Worm (Caenorhabditis elegans) whole organism, L4 larva: Measurements from ENCODE around the gene H14A12.3.

Experiments
- D1046.2 ChIP-seq: fragments of 200-800 bp; sonication (Bioruptor generic); IDR thresholded peaks from 2 replicates; pipeline ENCODE4 v1.3.6; 2022; ENCODE audit warnings: missing genetic modification characterization, missing compliant biosample characterization
- F10B5.3 ChIP-seq: sonication (generic microtip); optimal IDR thresholded peaks from 2 replicates; lab custom pipeline; 2016; ENCODE audit warnings: mild to moderate bottlenecking, missing genetic modification characterization, missing compliant biosample characterization
- F37D6.2 ChIP-seq: sonication (generic microtip); optimal IDR thresholded peaks from 2 replicates; lab custom pipeline; 2016; ENCODE audit warnings: mild to moderate bottlenecking, missing genetic modification characterization, missing compliant biosample characterization
- F49E8.2 ChIP-seq: sonication (generic microtip); optimal IDR thresholded peaks from 2 replicates; lab custom pipeline; 2016; ENCODE audit warnings: missing compliant biosample characterization, mild to moderate bottlenecking, missing genetic modification characterization, borderline replicate concordance
- T26A8.4 ChIP-seq: fragments of 200-800 bp; sonication (Bioruptor generic); IDR thresholded peaks from 2 replicates; pipeline ENCODE4 v1.3.6; 2022; ENCODE audit warnings: missing genetic modification characterization, missing compliant biosample characterization
- Y105C5A.15 ChIP-seq: fragments of 200-800 bp; sonication (Bioruptor generic); IDR thresholded peaks from 2 replicates; pipeline ENCODE4 v1.3.6; 2022; ENCODE audit warnings: missing genetic modification characterization, missing compliant biosample characterization
- Y5F2A.4 ChIP-seq: fragments of 200-800 bp; sonication (Bioruptor generic); optimal IDR thresholded peaks from 2 replicates; lab custom pipeline; 2018; ENCODE audit warnings: mild to moderate bottlenecking, missing genetic modification characterization, missing compliant biosample characterization
- Y75B8A.6 ChIP-seq: fragments of 200-800 bp; sonication (Bioruptor generic); IDR thresholded peaks from 2 replicates; pipeline ENCODE4 v1.3.6; 2022; ENCODE audit warnings: missing genetic modification reagents, missing genetic modification characterization, missing compliant biosample characterization
- aha-1 ChIP-seq: fragments of 150-350 bp; peaks from one replicate; lab custom pipeline; 2014; ENCODE audit warnings: missing biosample characterization, missing genetic modification characterization
- ama-1 ChIP-seq: fragments of 150-350 bp; optimal IDR thresholded peaks from 2 replicates; lab custom pipeline; 2014; ENCODE audit warnings: inconsistent platforms, mixed read lengths
- arid-1 ChIP-seq: fragments of 200-800 bp; sonication (Bioruptor generic); conservative IDR thresholded peaks from 2 replicates; pipeline ENCODE4 v1.3.6; 2022; ENCODE audit warnings: missing genetic modification reagents, missing genetic modification characterization, missing compliant biosample characterization
- daf-19 ChIP-seq: fragments of 200-800 bp; sonication (Bioruptor generic); conservative IDR thresholded peaks from 2 replicates; pipeline ENCODE4 v1.3.6; 2022; ENCODE audit warnings: missing genetic modification characterization, missing compliant biosample characterization
- dmd-8 ChIP-seq: fragments of 200-800 bp; sonication (Bioruptor generic); IDR thresholded peaks from 2 replicates; pipeline ENCODE4 v1.3.6; 2022; ENCODE audit warnings: missing genetic modification characterization, missing compliant biosample characterization
- duxl-1 ChIP-seq: sonication (generic microtip); optimal IDR thresholded peaks from 2 replicates; lab custom pipeline; 2016; ENCODE audit warnings: mild to moderate bottlenecking, missing genetic modification characterization, moderate library complexity, missing compliant biosample characterization; ENCODE audit not compliant: poor library complexity
- egl-27 ChIP-seq: sonication (generic microtip); optimal IDR thresholded peaks from 3 replicates; lab custom pipeline; 2017; ENCODE audit warnings: missing biosample characterization, missing genetic modification reagents, missing genetic modification characterization
- egl-43 ChIP-seq: fragments of 200-800 bp; sonication (Bioruptor generic); IDR thresholded peaks from 2 replicates; pipeline ENCODE4 v1.3.6; 2022; ENCODE audit warnings: missing genetic modification reagents, missing genetic modification characterization, missing compliant biosample characterization
- fkh-10 ChIP-seq: fragments of 150-350 bp; optimal IDR thresholded peaks from 2 replicates; lab custom pipeline; 2014; ENCODE audit warnings: missing biosample characterization, missing genetic modification reagents, missing genetic modification characterization
- gei-8 ChIP-seq: fragments of 200-800 bp; sonication (Bioruptor generic); optimal IDR thresholded peaks from 2 replicates; lab custom pipeline; 2018; ENCODE audit warnings: mild to moderate bottlenecking, missing genetic modification characterization, missing compliant biosample characterization
- hlh-11 ChIP-seq: fragments of 200-800 bp; sonication (Bioruptor generic); optimal IDR thresholded peaks from 2 replicates; lab custom pipeline; 2018; ENCODE audit warnings: mild to moderate bottlenecking, missing genetic modification characterization, missing compliant biosample characterization
- hmg-1.1 ChIP-seq: fragments of 200-800 bp; sonication (Bioruptor generic); IDR thresholded peaks from 2 replicates; pipeline ENCODE4 v1.3.6; 2022; ENCODE audit warnings: missing genetic modification reagents, missing genetic modification characterization, missing compliant biosample characterization
- jun-1 ChIP-seq: fragments of 150-350 bp; optimal IDR thresholded peaks from 2 replicates; lab custom pipeline; 2014; ENCODE audit warnings: missing biosample characterization, missing genetic modification reagents, missing genetic modification characterization
- lim-7 ChIP-seq: fragments of 200-800 bp; sonication (Bioruptor generic); IDR thresholded peaks from 2 replicates; pipeline ENCODE4 v1.3.6; 2022; ENCODE audit warnings: missing genetic modification characterization, missing compliant biosample characterization
- lin-1 ChIP-seq: fragments of 200-800 bp; sonication (Bioruptor generic); IDR thresholded peaks from 2 replicates; pipeline ENCODE4 v1.3.6; 2022; ENCODE audit warnings: missing genetic modification reagents, missing genetic modification characterization, missing compliant biosample characterization
- lin-38 ChIP-seq: fragments of 200-800 bp; sonication (Bioruptor generic); IDR thresholded peaks from 2 replicates; pipeline ENCODE4 v1.3.6; 2022; ENCODE audit warnings: missing genetic modification reagents, missing genetic modification characterization, missing compliant biosample characterization
- lin-39 ChIP-seq: fragments of 150-350 bp; optimal IDR thresholded peaks from 2 replicates; lab custom pipeline; 2014; ENCODE audit warnings: missing biosample characterization, missing genetic modification reagents, missing genetic modification characterization
- lir-3 ChIP-seq: sonication (generic microtip); optimal IDR thresholded peaks from 2 replicates; lab custom pipeline; 2016; ENCODE audit warnings: mild to moderate bottlenecking, missing genetic modification characterization, missing compliant biosample characterization
- madf-9 ChIP-seq: fragments of 200-800 bp; sonication (Bioruptor generic); conservative IDR thresholded peaks from 2 replicates; pipeline ENCODE4 v1.3.6; 2022; ENCODE audit warnings: missing genetic modification reagents, missing genetic modification characterization, missing compliant biosample characterization
- mes-2 ChIP-seq: sonication (generic microtip); optimal IDR thresholded peaks from 2 replicates; lab custom pipeline; 2016; ENCODE audit warnings: missing genotype, mild to moderate bottlenecking, missing genetic modification characterization, missing compliant biosample characterization; ENCODE audit not compliant: poor library complexity, severe bottlenecking
- mxl-3 ChIP-seq: fragments of 200-800 bp; sonication (Bioruptor generic); optimal IDR thresholded peaks from 2 replicates; lab custom pipeline; 2018; ENCODE audit warnings: mild to moderate bottlenecking, missing genetic modification characterization, missing compliant biosample characterization
- nhr-102 ChIP-seq: sonication (generic microtip); optimal IDR thresholded peaks from 2 replicates; lab custom pipeline; 2016; ENCODE audit warnings: mild to moderate bottlenecking, missing genetic modification characterization, moderate library complexity, missing compliant biosample characterization
- nhr-111 ChIP-seq: fragments of 200-800 bp; sonication (Bioruptor generic); optimal IDR thresholded peaks from 2 replicates; lab custom pipeline; 2018; ENCODE audit warnings: mild to moderate bottlenecking, missing genetic modification characterization, missing compliant biosample characterization
- nhr-237 ChIP-seq: sonication (generic microtip); optimal IDR thresholded peaks from 2 replicates; lab custom pipeline; 2017; ENCODE audit warnings: missing biosample characterization, missing genetic modification characterization
- nhr-25 ChIP-seq: sonication (generic microtip); optimal IDR thresholded peaks from 2 replicates; lab custom pipeline; 2017; ENCODE audit warnings: missing genetic modification characterization, mild to moderate bottlenecking, missing compliant biosample characterization, antibody characterized with exemption, moderate library complexity, borderline replicate concordance; ENCODE audit not compliant: insufficient read depth
- nhr-28 ChIP-seq: fragments of 150-350 bp; optimal IDR thresholded peaks from 2 replicates; lab custom pipeline; 2014; ENCODE audit warnings: missing biosample characterization, missing genetic modification characterization
- nhr-42 ChIP-seq: fragments of 200-800 bp; sonication (Bioruptor generic); IDR thresholded peaks from 2 replicates; pipeline ENCODE4 v1.3.6; 2022; ENCODE audit warnings: missing genetic modification characterization, missing compliant biosample characterization
- nhr-48 ChIP-seq: sonication (generic microtip); optimal IDR thresholded peaks from 2 replicates; lab custom pipeline; 2016; ENCODE audit warnings: mild to moderate bottlenecking, missing genetic modification characterization, missing compliant biosample characterization
- pha-4 ChIP-seq, 2 experiments: fragments of 150-350 bp in 1 of 2; fragments of 200-800 bp in 1 of 2; sonication (Bioruptor generic) in 1 of 2; IDR thresholded peaks in 1 of 2; optimal IDR thresholded peaks in 1 of 2; 2 replicates each; pipeline versions ENCODE4 v1.3.6 to Lab custom; 2014 to 2022; ENCODE audit warnings: missing genetic modification characterization in 2 of 2, missing genetic modification reagents in 2 of 2, missing biosample characterization in 1 of 2, missing compliant biosample characterization in 1 of 2
- pqm-1 ChIP-seq: sonication (generic microtip); optimal IDR thresholded peaks from 2 replicates; lab custom pipeline; 2017; ENCODE audit warnings: missing biosample characterization, missing genetic modification characterization
- skn-1 ChIP-seq: fragments of 150-350 bp; optimal IDR thresholded peaks from 2 replicates; lab custom pipeline; 2014; ENCODE audit warnings: missing biosample characterization, missing genetic modification characterization
- snpc-4 ChIP-seq: fragments of 150-350 bp; optimal IDR thresholded peaks from 2 replicates; lab custom pipeline; 2014; ENCODE audit warnings: missing biosample characterization, missing genetic modification characterization
- spr-1 ChIP-seq: sonication (generic microtip); optimal IDR thresholded peaks from 2 replicates; lab custom pipeline; 2016; ENCODE audit warnings: mild to moderate bottlenecking, missing genetic modification characterization, missing compliant biosample characterization
- tag-97 ChIP-seq: fragments of 200-800 bp; sonication (Bioruptor generic); IDR thresholded peaks from 2 replicates; pipeline ENCODE4 v1.3.6; 2022; ENCODE audit warnings: missing genetic modification characterization, missing compliant biosample characterization
- tra-1 ChIP-seq: fragments of 200-800 bp; sonication (Bioruptor generic); IDR thresholded peaks from 2 replicates; pipeline ENCODE4 v1.3.6; 2022; ENCODE audit warnings: missing genetic modification reagents, missing genetic modification characterization, missing compliant biosample characterization
- unc-39 ChIP-seq: sonication (generic microtip); optimal IDR thresholded peaks from 2 replicates; lab custom pipeline; 2017; ENCODE audit warnings: missing biosample characterization, missing genetic modification characterization
- unc-62 ChIP-seq, 3 experiments: fragments of 150-350 bp in 1 of 3; sonication (generic microtip); optimal IDR thresholded peaks in 2 of 3; peaks in 1 of 3; 1 replicate in 1 of 3; 2 replicates in 2 of 3; lab custom pipeline; 2014 to 2017; ENCODE audit warnings: missing biosample characterization in 3 of 3, missing genetic modification characterization in 3 of 3, missing genetic modification reagents in 3 of 3, missing genotype in 1 of 3
- zfp-3 ChIP-seq: fragments of 200-800 bp; sonication (Bioruptor generic); conservative IDR thresholded peaks from 2 replicates; pipeline ENCODE4 v1.3.6; 2022; ENCODE audit warnings: missing genetic modification reagents, missing genetic modification characterization, missing compliant biosample characterization
- zip-2 ChIP-seq: fragments of 150-350 bp; optimal IDR thresholded peaks from 2 replicates; lab custom pipeline; 2014; ENCODE audit warnings: missing biosample characterization, missing genetic modification characterization
- ztf-11 ChIP-seq: fragments of 150-350 bp; optimal IDR thresholded peaks from 2 replicates; lab custom pipeline; 2014; ENCODE audit warnings: missing biosample characterization, missing genetic modification characterization

H14A12.3 gene

ce11 chrIII:7491931-7492330 lies 28.3 kb downstream of the H14A12.3 start (continued):
- no peak for TF ChIP-seq nhr-237 (tag; lab: Kevin White, UChicago)
- peak in 1 of 2 experiments; percentile 67 for TF ChIP-seq unc-62 (GFP tag; optimal IDR thresholded peaks at IDR 0.05 in 1 of 2; lab: Kevin White, UChicago)
- TF ChIP-seq unc-62 (tag; optimal IDR thresholded peaks at IDR 0.05; lab: Kevin White, UChicago): no peak
- peak; percentile 35 for TF ChIP-seq mxl-3
- peak; percentile 22 for TF ChIP-seq hlh-11 (tag; lab: Kevin White, UChicago)
- no peak for TF ChIP-seq gei-8 (GFP tag; lab: Kevin White, UChicago)
- TF ChIP-seq nhr-48: no peak
- no peak for TF ChIP-seq nhr-102
- TF ChIP-seq F10B5.3 (tag; lab: Kevin White, UChicago): no peak
- no peak for TF ChIP-seq unc-39
- TF ChIP-seq D1046.2 (GFP tag; lab: Robert Waterston, UW): no peak
- TF ChIP-seq lir-3 (tag; lab: Kevin White, UChicago): no peak
- TF ChIP-seq nhr-28: peak; percentile 0
- TF ChIP-seq lin-39 (tag; lab: Kevin White, UChicago): no peak
- TF ChIP-seq lin-1 (GFP tag; lab: Robert Waterston, UW): no peak
- TF ChIP-seq tag-97 (GFP tag; lab: Robert Waterston, UW): no peak
- no peak for TF ChIP-seq jun-1 (tag; lab: Kevin White, UChicago)
- TF ChIP-seq zfp-3 (GFP tag; lab: Robert Waterston, UW): no peak
- TF ChIP-seq pqm-1 (tag; lab: Kevin White, UChicago): no peak
- no peak for TF ChIP-seq aha-1 (tag; lab: Kevin White, UChicago)
- no peak for TF ChIP-seq T26A8.4 (GFP tag; lab: Robert Waterston, UW)

- peak; percentile 39 for TF ChIP-seq nhr-25 (tag; lab: Kevin White, UChicago)
- TF ChIP-seq nhr-111: peak; percentile 28
- no peak for TF ChIP-seq lin-39 (tag; lab: Kevin White, UChicago)
- TF ChIP-seq duxl-1 (tag; lab: Kevin White, UChicago): peak; percentile 30
- TF ChIP-seq zip-2 (tag; lab: Kevin White, UChicago): peak; percentile 24
- peak; percentile 44 for TF ChIP-seq mes-2 (tag; lab: Kevin White, UChicago)
- 0 out of 2 replicates have a peak, but pooled peaks have one; percentile 37 for TF ChIP-seq nhr-42 (GFP tag; lab: Robert Waterston, UW)
- no peak for TF ChIP-seq spr-1 (tag; lab: Kevin White, UChicago)
- peak; percentile 93 for TF ChIP-seq ama-1
- no peak for TF ChIP-seq egl-27 (tag; lab: Kevin White, UChicago)
- TF ChIP-seq skn-1 (tag; lab: Kevin White, UChicago): no peak
- peak; percentile 91 for TF ChIP-seq Y105C5A.15 (GFP tag; lab: Robert Waterston, UW)
- TF ChIP-seq gei-8 (GFP tag; lab: Kevin White, UChicago): peak; percentile 67
- no peak for TF ChIP-seq F37D6.2 (tag; lab: Kevin White, UChicago)
- peak; percentile 70 for TF ChIP-seq lin-38
- no peak for TF ChIP-seq snpc-4 (tag; lab: Kevin White, UChicago)
- TF ChIP-seq hlh-11 (tag; lab: Kevin White, UChicago): no peak
- TF ChIP-seq nhr-102: peak; percentile 62
- no peak for TF ChIP-seq hmg-1.1 (GFP tag; lab: Robert Waterston, UW)
- no peak; the same call in 1 of the 2 replicates for TF ChIP-seq daf-19 (GFP tag; lab: Robert Waterston, UW)
- no peak for TF ChIP-seq ztf-11 (tag; lab: Kevin White, UChicago)
- no peak; the same call in 1 of the 2 replicates for TF ChIP-seq pha-4 (GFP tag; IDR thresholded peaks at IDR 0.05; lab: Robert Waterston, UW)
- no peak for TF ChIP-seq pha-4 (tag; optimal IDR thresholded peaks at IDR 0.05; lab: Kevin White, UChicago)
- TF ChIP-seq dmd-8 (GFP tag; lab: Robert Waterston, UW): 0 out of 2 replicates have a peak, but pooled peaks have one; percentile 46
- TF ChIP-seq madf-9 (GFP tag; lab: Robert Waterston, UW): 0 out of 2 replicates have a peak, but pooled peaks have one; percentile 22
- TF ChIP-seq Y5F2A.4 (GFP tag; lab: Kevin White, UChicago): peak; percentile 51
- TF ChIP-seq egl-43 (GFP tag; lab: Robert Waterston, UW): 0 out of 2 replicates have a peak, but pooled peaks have one; percentile 41
- TF ChIP-seq Y75B8A.6: 0 out of 2 replicates have a peak, but pooled peaks have one; percentile 9
- TF ChIP-seq fkh-10 (GFP tag; lab: Kevin White, UChicago): no peak
- peak; percentile 17; the same call in 1 of the 2 replicates for TF ChIP-seq lim-7 (GFP tag; lab: Robert Waterston, UW)
- TF ChIP-seq F49E8.2: peak; percentile 72
- TF ChIP-seq tra-1 (GFP tag; lab: Robert Waterston, UW): peak; percentile 52; the same call in 1 of the 2 replicates
- TF ChIP-seq lin-1 (GFP tag; lab: Robert Waterston, UW): no peak
- TF ChIP-seq aha-1 (tag; lab: Kevin White, UChicago): peak; percentile 43
- TF ChIP-seq arid-1 (GFP tag; lab: Robert Waterston, UW): 0 out of 2 replicates have a peak, but pooled peaks have one; percentile 21
These were observed 31.3 kb downstream of the H14A12.3 start for ce11 chrIII:7494850-7495314.
